Comparison of ENCODE assay signal across 1 fruit fly cellular context in genomic region chr3R:11967262-11968029, dm6.
TF ChIP-seq lines count a peak whose summit lies in the region.

TSS of gene CG12213 (minus strand) at chr3R:11967691.
TSS of gene GC1 (plus strand) at chr3R:11967708.

TF ChIP-seq in whole organism, embryonic, 481 proteins besides CTCF, POLR2A, EP300 and RAD21 (continued from another document):
- no peak for TF ChIP-seq CG11560 (tag; IDR thresholded peaks at IDR 0.05; lab: Robert Waterston, UW)
- TF ChIP-seq CG12391 (tag; optimal IDR thresholded peaks at IDR 0.05; lab: Kevin White, UChicago) = peak; percentile 70
- TF ChIP-seq stc (GFP tag; IDR thresholded peaks at IDR 0.05; lab: Robert Waterston, UW) = no peak
- no peak for TF ChIP-seq fd3F (GFP tag; optimal IDR thresholded peaks at IDR 0.05; lab: Kevin White, UChicago)
- peak; percentile 80 for TF ChIP-seq Lhr (GFP tag; optimal IDR thresholded peaks at IDR 0.05; lab: Kevin White, UChicago)
- TF ChIP-seq gsb (GFP tag; IDR thresholded peaks at IDR 0.05; lab: Robert Waterston, UW) = no peak
- no peak for TF ChIP-seq Kr (GFP tag; optimal IDR thresholded peaks at IDR 0.05; lab: Kevin White, UChicago)
- TF ChIP-seq CG11247 (GFP tag; IDR thresholded peaks at IDR 0.05; lab: Robert Waterston, UW) = no peak
- TF ChIP-seq CG13894 (tag; optimal IDR thresholded peaks at IDR 0.05; lab: Kevin White, UChicago) = no peak
- peak; percentile 45 for TF ChIP-seq CG4854 (GFP tag; optimal IDR thresholded peaks at IDR 0.05; lab: Kevin White, UChicago)
- TF ChIP-seq usp (GFP tag; optimal IDR thresholded peaks at IDR 0.05; lab: Kevin White, UChicago) = no peak
- TF ChIP-seq cas (GFP tag; IDR thresholded peaks at IDR 0.05; lab: Robert Waterston, UW) = no peak
- TF ChIP-seq bab2 (GFP tag; optimal IDR thresholded peaks at IDR 0.05; lab: Kevin White, UChicago) = no peak
- no peak for TF ChIP-seq CG6765 (GFP tag; optimal IDR thresholded peaks at IDR 0.05; lab: Kevin White, UChicago)
- TF ChIP-seq croc (GFP tag; conservative IDR thresholded peaks at IDR 0.05; lab: Robert Waterston, UW) = no peak
- no peak for TF ChIP-seq ranshi (GFP tag; IDR thresholded peaks at IDR 0.05; lab: Robert Waterston, UW)
